Fruit fly (Drosophila melanogaster): ENCODE results near the gene Galt.

Galt gene

dm6 chr2L:6657969-6658748 is 9.7 kb downstream of the Galt start, which contains the start of the genes CG31636 and Ube4A (continued):
- no peak for TF ChIP-seq bcd (GFP tag; optimal IDR thresholded peaks at IDR 0.05)
- no peak for TF ChIP-seq Nf-YB (GFP tag; optimal IDR thresholded peaks at IDR 0.05)
- TF ChIP-seq CG14710 (tag; optimal IDR thresholded peaks at IDR 0.05) = peak; percentile 11
- TF ChIP-seq Nf-YA (GFP tag; IDR thresholded peaks at IDR 0.05) = no peak
- TF ChIP-seq ewg (GFP tag; optimal IDR thresholded peaks at IDR 0.05) = no peak
- TF ChIP-seq row (GFP tag; IDR thresholded peaks at IDR 0.05) = no peak
- no peak for TF ChIP-seq ken (GFP tag; IDR thresholded peaks at IDR 0.05)
- TF ChIP-seq Hr78 (GFP tag; optimal IDR thresholded peaks at IDR 0.05) = no peak
- peak; percentile 67 for TF ChIP-seq pzg (GFP tag; optimal IDR thresholded peaks at IDR 0.05)
- TF ChIP-seq en (GFP tag; optimal IDR thresholded peaks at IDR 0.05) = no peak
- no peak for TF ChIP-seq CG17568 (GFP tag; optimal IDR thresholded peaks at IDR 0.05)
- peak; percentile 42 for TF ChIP-seq stwl (tag; optimal IDR thresholded peaks at IDR 0.05)
- TF ChIP-seq trem (tag; optimal IDR thresholded peaks at IDR 0.05) = peak; percentile 10
- no peak for TF ChIP-seq CG12236 (GFP tag; optimal IDR thresholded peaks at IDR 0.05)
- no peak for TF ChIP-seq tio (GFP tag; optimal IDR thresholded peaks at IDR 0.05)
- no peak for TF ChIP-seq Pdp1 (GFP tag; optimal IDR thresholded peaks at IDR 0.05)
- TF ChIP-seq CG10267 (tag; optimal IDR thresholded peaks at IDR 0.05) = peak; percentile 22
- peak; percentile 94 for TF ChIP-seq Dp (GFP tag; optimal IDR thresholded peaks at IDR 0.05)
- no peak for TF ChIP-seq CG8765 (GFP tag; IDR thresholded peaks at IDR 0.05)
- TF ChIP-seq Sry-δ (GFP tag; optimal IDR thresholded peaks at IDR 0.05) = no peak
- TF ChIP-seq crp (GFP tag; optimal IDR thresholded peaks at IDR 0.05) = peak in 1 of 2 experiments; percentile 25
- peak; percentile 82 for TF ChIP-seq MESR4 (GFP tag; optimal IDR thresholded peaks at IDR 0.05)
- TF ChIP-seq wek (GFP tag; optimal IDR thresholded peaks at IDR 0.05) = peak; percentile 96
- TF ChIP-seq MBD-R2 (GFP tag; IDR thresholded peaks at IDR 0.05) = peak; percentile 66
- TF ChIP-seq exex (tag; optimal IDR thresholded peaks at IDR 0.05) = peak; percentile 82
- peak; percentile 74 for TF ChIP-seq gfzf (GFP tag; optimal IDR thresholded peaks at IDR 0.05)
- TF ChIP-seq YL-1 (GFP tag; optimal IDR thresholded peaks at IDR 0.05) = peak; percentile 30
- TF ChIP-seq CG10979 (tag; optimal IDR thresholded peaks at IDR 0.05) = no peak
- TF ChIP-seq Abd-B (GFP tag; optimal IDR thresholded peaks at IDR 0.05) = no peak
- TF ChIP-seq CG9609 (GFP tag; optimal IDR thresholded peaks at IDR 0.05) = no peak
- TF ChIP-seq sqz (GFP tag; optimal IDR thresholded peaks at IDR 0.05) = no peak
- no peak for TF ChIP-seq phol (tag; optimal IDR thresholded peaks at IDR 0.05)
- TF ChIP-seq Lhr (GFP tag; optimal IDR thresholded peaks at IDR 0.05) = no peak
- no peak for TF ChIP-seq ranshi (GFP tag; IDR thresholded peaks at IDR 0.05)
- TF ChIP-seq Med (GFP tag) = peak; percentile 75
- no peak for TF ChIP-seq Poxn (GFP tag; IDR thresholded peaks at IDR 0.05)
- TF ChIP-seq CG9797 (GFP tag; optimal IDR thresholded peaks at IDR 0.05) = peak; percentile 69

- peak; percentile 56; the same call in 1 of the 2 replicates for TF ChIP-seq hbn (GFP tag; IDR thresholded peaks at IDR 0.05; ENCODE audit: partially characterized antibody)
- no peak for TF ChIP-seq NFAT (GFP tag; IDR thresholded peaks at IDR 0.05)
- peak; percentile 77 for TF ChIP-seq D19B (GFP tag; optimal IDR thresholded peaks at IDR 0.05)
- peak; percentile 94 for TF ChIP-seq HLH4C (GFP tag; IDR thresholded peaks at IDR 0.05; ENCODE audit: partially characterized antibody)
- TF ChIP-seq CG6791 (GFP tag; IDR thresholded peaks at IDR 0.05; ENCODE audit: partially characterized antibody) = peak; percentile 72; the same call in 2 of the 3 replicates
- TF ChIP-seq Pdp1 (GFP tag; optimal IDR thresholded peaks at IDR 0.05) = peak in 1 of 2 experiments; percentile 48
- TF ChIP-seq Med (GFP tag) = peak; percentile 55
- peak; percentile 77 for TF ChIP-seq vnd (GFP tag; IDR thresholded peaks at IDR 0.05; ENCODE audit: partially characterized antibody)
- peak; percentile 60; the same call in 1 of the 3 replicates for TF ChIP-seq Doc3 (GFP tag; IDR thresholded peaks at IDR 0.05; ENCODE audit: partially characterized antibody)
- peak; percentile 91 for TF ChIP-seq CG34224 (GFP tag; IDR thresholded peaks at IDR 0.05; ENCODE audit: partially characterized antibody)
- peak; percentile 70 for TF ChIP-seq bbx (GFP tag; IDR thresholded peaks at IDR 0.05; ENCODE audit: partially characterized antibody)
- TF ChIP-seq pzg (GFP tag; optimal IDR thresholded peaks at IDR 0.05) = peak; percentile 10
- peak; percentile 70 for TF ChIP-seq CG16813 (GFP tag; IDR thresholded peaks at IDR 0.05; ENCODE audit: partially characterized antibody)
- TF ChIP-seq Dip3 (GFP tag; optimal IDR thresholded peaks at IDR 0.05) = no peak
Measured at dm6 chr2L:6656264-6656676, 11.6 kb downstream of the Galt start, which contains the start of gene CG31633. Gene CG31633, minus strand, starts transcription at chr2L:6656321.

All from whole organism, embryonic.